Worm (Caenorhabditis elegans) whole organism, L2 larva: ENCODE results near the gene idpa-2.

ENCODE experiments used
- F13H6.1 ChIP-seq: sonication (generic microtip); optimal IDR thresholded peaks from 2 replicates; lab custom pipeline; 2016; ENCODE audit warnings: missing genetic modification characterization, missing compliant biosample characterization
- ama-1 ChIP-seq: fragments of 150-350 bp; optimal IDR thresholded peaks from 2 replicates; lab custom pipeline; 2018; ENCODE audit warnings: inconsistent platforms
- elt-1 ChIP-seq: fragments of 150-350 bp; optimal IDR thresholded peaks from 2 replicates; lab custom pipeline; 2014; ENCODE audit warnings: missing biosample characterization, missing genetic modification characterization
- lin-13 ChIP-seq: fragments of 150-350 bp; optimal IDR thresholded peaks from 2 replicates; lab custom pipeline; 2014; ENCODE audit warnings: missing biosample characterization, missing genetic modification reagents, missing genetic modification characterization
- lin-39 ChIP-seq: fragments of 150-350 bp; optimal IDR thresholded peaks from 2 replicates; lab custom pipeline; 2014; ENCODE audit warnings: missing biosample characterization, missing genetic modification reagents, missing genetic modification characterization
- mdl-1 ChIP-seq, 2 experiments: fragments of 150-350 bp in 1 of 2; sonication (generic microtip) in 1 of 2; optimal IDR thresholded peaks; 2 replicates each; lab custom pipeline; 2017; ENCODE audit warnings: missing biosample characterization in 2 of 2, missing genetic modification characterization in 2 of 2
- nhr-10 ChIP-seq: sonication (generic microtip); optimal IDR thresholded peaks from 2 replicates; lab custom pipeline; 2017; ENCODE audit warnings: missing biosample characterization, missing genetic modification characterization
- nhr-11 ChIP-seq: fragments of 150-350 bp; optimal IDR thresholded peaks from 2 replicates; lab custom pipeline; 2014; ENCODE audit warnings: missing biosample characterization, missing genetic modification characterization
- nhr-77 ChIP-seq: fragments of 150-350 bp; optimal IDR thresholded peaks from 2 replicates; lab custom pipeline; 2014; ENCODE audit warnings: missing biosample characterization, missing genetic modification characterization
- skn-1 ChIP-seq: sonication (generic microtip); optimal IDR thresholded peaks from 2 replicates; lab custom pipeline; 2017; ENCODE audit warnings: missing biosample characterization, missing genetic modification characterization
- unc-39 ChIP-seq: fragments of 150-350 bp; optimal IDR thresholded peaks from 2 replicates; lab custom pipeline; 2014; ENCODE audit warnings: missing biosample characterization, missing genetic modification characterization
- unc-62 ChIP-seq: fragments of 150-350 bp; optimal IDR thresholded peaks from 2 replicates; lab custom pipeline; 2014; ENCODE audit warnings: missing biosample characterization, missing genetic modification reagents, missing genetic modification characterization
- zag-1 ChIP-seq: fragments of 150-350 bp; optimal IDR thresholded peaks from 2 replicates; lab custom pipeline; 2014; ENCODE audit warnings: missing biosample characterization, missing genetic modification characterization

ce11 chrII:8784235-8784928 lies 8.2 kb downstream of the idpa-2 start:
- TF ChIP-seq ama-1 (lab: Kevin White, UChicago) (peak; percentile 82), mdl-1 (tag; optimal IDR thresholded peaks at IDR 0.05; lab: Kevin White, UChicago) (no peak), elt-1 (tag; lab: Kevin White, UChicago) (no peak), skn-1 (tag; lab: Kevin White, UChicago) (no peak), unc-39 (tag; lab: Kevin White, UChicago) (no peak), lin-13 (no peak), nhr-77 (tag; lab: Kevin White, UChicago) (no peak), lin-39 (tag; lab: Kevin White, UChicago) (no peak), F13H6.1 (tag; lab: Kevin White, UChicago) (peak; percentile 49), nhr-11 (tag; lab: Kevin White, UChicago) (no peak), nhr-10 (no peak), zag-1 (tag; lab: Kevin White, UChicago) (peak; percentile 33), unc-62 (GFP tag; lab: Kevin White, UChicago) (no peak)
